Fruit fly (Drosophila melanogaster): ENCODE measurements around the gene ush.
"Not testable (repeated sequence)": the region's sequence is repeated elsewhere in the genome, so short reads cannot be mapped to it uniquely, and the experiment has no call there.

ush gene

DNA sequence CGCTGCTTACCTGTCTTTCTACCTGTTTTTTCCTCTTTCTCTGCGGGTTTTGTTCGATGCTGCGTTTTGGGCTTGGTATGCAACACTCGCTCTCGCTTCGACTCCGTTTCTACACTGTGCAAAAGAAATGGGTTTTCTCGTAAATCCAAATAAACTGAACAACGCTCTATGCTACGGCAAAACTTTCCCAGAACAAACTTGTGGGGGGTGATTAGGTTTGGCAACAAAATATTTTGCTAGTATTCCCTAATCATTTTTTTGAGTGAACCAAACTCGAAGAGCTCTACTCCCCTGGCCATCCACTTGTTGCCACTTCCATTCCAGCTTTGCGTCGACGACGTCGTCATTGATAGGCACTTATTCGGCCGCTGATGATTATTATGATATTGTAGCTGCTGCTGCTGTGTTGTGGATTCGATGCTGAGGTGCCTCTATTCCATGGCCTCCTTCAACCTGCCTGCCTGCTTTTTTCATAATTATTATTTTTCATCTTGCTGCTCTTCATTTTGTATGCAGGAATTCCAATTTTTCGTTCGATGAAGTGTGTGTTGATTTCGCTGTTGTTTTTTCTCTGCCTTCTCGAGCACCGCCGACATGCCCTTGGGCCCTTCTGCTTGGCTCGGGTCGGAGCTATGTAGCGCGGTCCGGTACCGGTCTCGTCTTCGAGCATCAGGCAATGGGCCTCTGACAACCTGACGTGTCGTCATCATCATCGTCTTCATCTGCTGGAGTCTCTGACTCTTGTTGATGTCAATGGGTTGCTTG, 33.9 kb upstream of the ush start:
- TF ChIP-seq noc (tag; optimal IDR thresholded peaks at IDR 0.05) = no peak

DNA sequence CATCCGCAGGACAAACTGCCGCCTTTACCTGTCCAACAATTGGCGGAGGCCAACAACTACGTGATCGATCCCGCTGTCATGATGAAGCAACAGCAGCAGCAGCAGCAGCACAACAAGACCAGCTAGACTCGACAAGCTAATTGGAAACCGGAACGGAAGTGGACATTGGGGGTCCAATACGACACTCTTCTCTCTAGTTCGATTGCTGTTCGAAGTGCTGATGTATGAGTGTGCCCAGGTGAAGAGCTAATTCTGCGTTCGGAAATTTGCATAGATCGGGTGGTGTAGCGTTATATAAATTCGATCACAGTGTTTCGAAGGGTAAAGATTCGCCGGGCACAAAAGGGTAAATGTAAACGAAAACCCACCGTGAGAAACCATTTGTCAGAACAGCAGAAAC, 28.9 kb upstream of the ush start:
- no peak for TF ChIP-seq noc (tag; optimal IDR thresholded peaks at IDR 0.05)

DNA sequence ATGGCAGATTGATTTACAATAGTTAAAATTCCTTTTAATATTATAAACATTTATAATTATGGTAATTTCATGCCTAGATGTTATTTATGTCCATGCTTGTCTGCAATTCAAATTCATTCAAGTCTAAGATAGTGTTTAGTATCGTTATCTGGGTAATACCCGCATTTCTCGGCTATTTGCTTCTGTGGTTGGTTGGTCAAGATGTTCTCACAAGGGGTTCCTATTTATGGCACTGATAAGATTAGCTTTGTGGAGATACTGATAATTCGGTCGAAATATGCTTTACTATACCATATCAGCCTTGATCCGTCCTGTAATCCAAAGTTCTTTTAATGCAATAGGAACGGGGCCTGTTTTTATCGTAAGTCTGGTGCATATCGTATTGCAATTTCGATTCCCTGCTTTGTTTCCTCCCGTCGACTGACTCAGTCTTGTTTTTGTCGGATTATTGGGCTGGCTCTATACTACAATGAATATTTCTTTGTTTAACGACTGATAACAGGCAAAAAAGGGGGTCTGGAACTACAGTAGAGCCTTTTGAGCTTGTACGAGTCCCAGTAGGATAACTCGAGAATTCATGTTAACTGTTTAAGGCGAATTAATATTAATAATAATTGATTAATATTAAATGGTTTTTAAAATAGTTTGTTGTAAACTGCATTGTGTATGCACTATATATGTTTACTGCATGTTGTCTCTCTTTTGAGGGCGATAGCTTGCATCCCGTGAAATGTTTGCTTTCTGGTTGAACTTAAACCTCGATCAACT, 24.1 kb upstream of the ush start:
- TF ChIP-seq noc (tag; optimal IDR thresholded peaks at IDR 0.05) = no peak

DNA sequence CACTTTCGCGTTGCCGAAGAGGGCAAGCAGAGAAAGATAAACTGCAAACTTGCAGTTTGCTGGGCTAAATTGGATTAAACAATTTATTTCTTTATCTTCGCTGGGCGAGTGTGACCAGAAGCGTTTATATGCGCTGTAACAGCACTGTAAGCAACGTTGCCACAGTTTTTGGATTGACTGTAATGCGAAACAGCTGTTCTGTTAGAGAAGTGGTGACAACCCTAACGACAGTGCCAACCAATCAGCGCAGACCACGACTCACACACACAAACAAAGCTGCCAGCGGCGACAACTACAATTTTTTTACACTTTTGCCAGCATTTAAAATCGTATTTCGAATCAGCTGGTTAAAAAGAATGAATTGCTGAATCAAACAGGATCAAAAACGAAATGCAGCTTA, 23.1 kb upstream of the ush start, which contains the start of the genes crq and shv:
crq (minus strand) TSS at position 153 of the 400 bp plus-strand sequence.
shv (plus strand) TSS at position 237 of the 400 bp plus-strand sequence.
- no peak for TF ChIP-seq noc (tag; optimal IDR thresholded peaks at IDR 0.05)

DNA sequence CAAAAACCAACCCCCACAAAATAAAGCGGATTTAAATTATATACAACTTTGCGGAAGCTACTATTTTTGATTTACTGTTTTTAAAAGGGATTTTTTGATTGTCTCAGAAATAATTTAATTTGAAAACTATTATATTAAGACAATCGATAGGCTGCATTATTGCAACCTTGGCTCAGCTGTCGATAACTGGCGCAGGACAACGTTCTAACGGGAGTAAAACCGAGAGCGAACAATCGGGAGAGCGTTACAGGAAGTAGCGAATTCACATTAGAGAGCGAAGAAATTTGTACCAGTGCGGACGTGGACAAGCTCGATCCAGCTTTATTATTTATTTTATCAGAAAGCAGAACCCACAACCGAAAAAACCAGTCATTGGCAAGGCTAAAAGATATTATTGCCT, 20.7 kb upstream of the ush start, which contains the start of gene CG4133:
CG4133 (plus strand) TSS at position 258 of the 400 bp plus-strand sequence.
- not testable (repeated sequence) for TF ChIP-seq noc (tag; optimal IDR thresholded peaks at IDR 0.05)

DNA sequence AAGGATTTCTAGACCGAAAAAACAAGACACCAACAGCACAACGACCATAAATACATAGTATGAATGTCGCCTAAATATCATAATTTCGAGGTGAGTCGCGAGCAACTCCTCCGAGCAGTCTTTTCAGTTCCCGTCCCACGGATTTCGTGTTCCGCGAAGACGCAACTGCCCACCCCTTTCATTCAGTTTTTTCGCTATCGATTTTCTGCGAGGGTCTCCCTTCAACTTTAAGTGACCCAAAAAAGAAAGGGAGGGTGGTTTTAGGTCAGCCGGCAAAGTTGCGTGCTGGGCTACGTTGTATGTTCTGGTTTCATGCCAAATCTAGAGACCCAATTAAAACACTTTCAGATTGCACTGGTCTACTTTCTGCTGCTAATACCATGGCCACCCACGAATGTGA, 20.3 kb upstream of the ush start:
- no peak for TF ChIP-seq noc (tag; optimal IDR thresholded peaks at IDR 0.05)

DNA sequence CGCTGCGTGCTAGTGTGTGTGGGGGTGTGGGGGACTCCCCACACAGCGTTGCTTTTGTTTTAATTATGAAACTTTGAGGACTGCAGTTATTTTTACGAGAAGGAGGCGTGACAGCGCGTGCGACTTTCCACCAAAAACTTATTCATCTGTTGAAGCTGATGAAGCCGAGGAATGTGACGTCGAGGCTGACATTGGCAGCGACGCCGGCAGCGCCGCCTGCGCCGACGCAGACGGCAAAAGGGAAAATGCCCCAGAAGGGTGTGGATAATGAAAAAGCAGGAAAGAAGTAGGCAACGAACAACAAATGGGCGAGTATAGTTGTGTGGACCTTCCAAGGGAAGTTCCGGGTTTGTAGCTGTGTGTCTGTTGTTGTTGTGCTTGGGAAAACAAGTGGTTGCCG, 8.3 kb upstream of the ush start:
- no peak for TF ChIP-seq noc (tag; optimal IDR thresholded peaks at IDR 0.05)

DNA sequence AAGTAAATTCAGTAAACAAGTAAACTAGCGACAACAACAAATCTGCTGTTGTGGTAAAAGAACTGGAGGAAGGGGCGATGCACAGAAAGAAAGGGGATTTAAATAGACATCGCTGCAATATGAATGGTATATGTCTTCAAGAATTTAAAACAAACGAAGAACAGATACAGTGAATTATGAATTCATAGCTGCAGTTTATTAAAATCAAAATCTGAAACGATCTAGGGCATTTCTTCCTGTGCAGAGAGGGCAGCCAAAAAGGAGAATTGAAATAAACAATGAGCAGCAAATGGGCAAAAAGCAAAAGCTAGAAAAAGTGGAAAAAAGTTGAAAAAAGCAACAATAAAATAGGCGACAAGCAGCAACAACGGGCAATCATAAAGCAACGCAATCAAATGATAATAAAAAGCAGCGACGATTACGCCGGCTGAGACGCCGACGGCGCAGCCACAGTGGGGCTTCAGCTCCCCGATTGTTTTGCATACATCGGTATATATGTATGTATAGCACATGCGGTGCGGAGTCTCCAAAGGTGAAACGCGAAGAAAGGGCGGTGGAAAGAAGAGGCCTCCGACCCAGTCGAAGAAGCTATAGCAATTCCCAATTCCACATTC, 7.2 kb upstream of the ush start:
- TF ChIP-seq noc (tag; optimal IDR thresholded peaks at IDR 0.05) = peak; percentile 82

DNA sequence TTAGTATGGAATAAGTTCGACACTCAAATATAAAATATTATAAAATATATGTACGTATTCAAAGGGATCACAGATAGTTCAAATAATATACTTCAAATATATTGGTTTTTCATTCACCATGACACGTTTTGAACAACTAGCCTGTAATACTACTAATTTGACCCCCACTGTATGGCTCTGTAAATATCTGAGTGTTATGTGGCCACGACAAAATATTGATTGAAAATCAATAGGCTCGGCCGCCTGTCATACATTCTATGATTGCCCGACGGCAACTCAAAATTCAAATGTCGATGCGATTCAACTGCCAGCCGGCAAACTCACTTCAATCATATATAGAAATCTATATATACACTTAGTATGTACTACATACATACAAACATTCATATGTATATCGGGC, 6.1 kb upstream of the ush start:
- no peak for TF ChIP-seq noc (tag; optimal IDR thresholded peaks at IDR 0.05)

DNA sequence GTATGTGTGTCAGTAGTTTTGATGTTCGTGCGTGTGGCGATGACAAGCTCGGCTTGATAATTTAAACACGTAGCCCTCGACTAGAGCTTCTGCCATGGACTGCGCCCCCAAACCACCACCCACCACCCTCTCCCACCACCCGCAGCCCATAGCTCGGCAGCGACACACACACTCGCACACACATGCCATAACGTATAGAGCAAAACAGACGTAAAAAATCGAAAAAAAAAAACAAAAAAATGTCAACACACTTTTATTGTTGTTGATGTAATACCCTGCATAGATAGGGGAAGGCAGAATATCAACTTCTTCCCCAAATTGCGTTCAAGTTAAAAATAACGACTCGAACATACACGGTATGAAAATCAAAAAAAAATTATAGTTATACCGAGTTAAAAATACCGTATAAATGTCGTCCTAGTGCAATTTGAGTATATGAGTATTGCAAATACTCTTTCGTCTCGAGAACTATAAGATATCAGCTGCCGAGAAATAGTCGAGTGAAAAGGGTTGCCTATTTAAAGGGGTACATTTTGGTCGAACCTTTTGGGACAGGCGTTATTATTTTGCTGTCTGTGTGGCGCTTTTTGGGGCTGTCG, 5.6 kb upstream of the ush start:
- TF ChIP-seq noc (tag; optimal IDR thresholded peaks at IDR 0.05) = peak; percentile 89

DNA sequence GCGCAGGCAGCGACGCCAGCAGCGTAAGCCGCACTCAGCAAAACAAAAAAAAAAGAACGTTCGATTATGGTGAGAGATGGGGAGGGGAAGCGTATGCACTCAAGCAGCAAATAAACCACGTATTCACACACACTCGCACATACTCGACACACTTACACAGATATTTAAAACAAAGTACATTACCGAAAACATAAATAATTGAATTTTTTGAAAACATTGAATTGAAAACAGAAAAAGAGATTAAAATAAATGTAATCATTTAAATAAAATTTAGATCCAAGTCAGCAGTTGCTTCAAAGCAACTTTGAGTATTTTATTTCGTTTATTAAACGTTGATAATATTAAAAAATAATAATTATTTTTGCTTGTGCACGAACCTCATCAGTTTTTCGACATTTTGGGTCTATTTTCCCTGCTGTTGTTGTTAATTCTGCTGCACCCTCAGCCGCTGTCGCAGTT, 5.0 kb upstream of the ush start:
- TF ChIP-seq noc (tag; optimal IDR thresholded peaks at IDR 0.05) = peak; percentile 72

DNA sequence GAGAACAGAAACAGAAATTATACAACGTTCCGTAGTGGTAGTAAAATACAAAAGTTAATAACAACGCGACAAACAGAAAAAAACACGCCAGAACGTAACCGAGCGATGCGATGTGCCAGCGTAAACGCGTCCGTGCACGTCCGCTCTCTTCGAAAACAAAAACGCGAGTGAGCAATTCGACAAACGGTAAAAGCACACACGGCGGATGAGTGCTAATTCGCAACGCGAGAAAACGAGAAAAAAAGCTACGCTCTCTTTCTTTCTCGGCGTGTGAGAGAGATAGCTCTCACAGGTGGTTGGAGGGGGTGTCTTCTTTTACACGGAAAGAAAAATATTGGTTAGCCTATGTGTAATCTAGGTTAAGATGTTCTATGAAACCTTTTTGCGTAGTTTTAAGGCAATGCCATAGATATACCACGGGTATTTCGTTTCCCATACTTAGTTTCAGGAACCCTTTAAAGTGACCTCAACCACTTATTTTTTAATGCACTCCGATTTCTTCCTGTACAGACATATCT, 3.9 kb upstream of the ush start, which contains the start of gene CG4297:
CG4297 (minus strand) TSS at position 128 of the 518 bp plus-strand sequence.
- peak; percentile 70 for TF ChIP-seq noc (tag; optimal IDR thresholded peaks at IDR 0.05)

DNA sequence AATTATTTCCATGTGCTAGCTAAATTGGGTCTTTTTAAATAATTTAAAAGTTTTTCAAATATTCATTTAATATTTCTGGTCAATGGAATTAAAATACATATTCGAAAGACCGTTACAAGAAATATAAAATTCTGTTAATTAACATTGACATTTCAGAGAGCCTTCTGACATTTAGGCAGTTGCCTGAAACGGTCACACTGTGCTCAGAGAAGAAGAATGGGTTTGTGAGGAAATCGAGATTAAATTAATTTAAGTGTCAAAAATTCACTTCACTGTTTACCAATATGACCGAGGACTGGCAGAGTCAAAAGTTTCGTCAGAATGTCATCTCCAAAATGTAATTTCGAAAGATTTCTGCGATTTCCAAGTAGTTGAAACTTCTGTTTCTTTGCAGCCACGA, 3.2 kb upstream of the ush start, which contains the start of gene MED15:
MED15 (plus strand) TSS at position 185 of the 400 bp plus-strand sequence.
- TF ChIP-seq noc (tag; optimal IDR thresholded peaks at IDR 0.05) = no peak

DNA sequence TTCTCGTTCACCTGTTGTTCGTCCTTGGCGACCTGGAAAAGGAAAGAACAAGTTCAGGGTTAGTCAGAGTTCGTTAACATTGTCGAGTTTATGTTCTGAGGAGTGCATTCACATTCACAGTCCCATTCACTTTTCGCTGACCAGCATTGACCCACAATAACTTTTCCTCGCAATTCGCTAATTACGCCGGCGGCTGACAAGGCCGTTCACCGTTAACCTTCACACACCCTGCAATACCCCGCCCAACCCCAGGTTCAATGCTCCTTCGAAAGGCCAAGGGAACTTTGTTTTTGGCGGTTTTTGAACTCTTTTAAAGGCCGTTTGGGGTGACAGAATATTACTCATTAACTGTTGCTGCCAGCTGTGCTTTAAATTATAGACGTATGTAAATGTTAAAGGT, 2.2 kb downstream of the ush start:
- no peak for TF ChIP-seq noc (tag; optimal IDR thresholded peaks at IDR 0.05)

DNA sequence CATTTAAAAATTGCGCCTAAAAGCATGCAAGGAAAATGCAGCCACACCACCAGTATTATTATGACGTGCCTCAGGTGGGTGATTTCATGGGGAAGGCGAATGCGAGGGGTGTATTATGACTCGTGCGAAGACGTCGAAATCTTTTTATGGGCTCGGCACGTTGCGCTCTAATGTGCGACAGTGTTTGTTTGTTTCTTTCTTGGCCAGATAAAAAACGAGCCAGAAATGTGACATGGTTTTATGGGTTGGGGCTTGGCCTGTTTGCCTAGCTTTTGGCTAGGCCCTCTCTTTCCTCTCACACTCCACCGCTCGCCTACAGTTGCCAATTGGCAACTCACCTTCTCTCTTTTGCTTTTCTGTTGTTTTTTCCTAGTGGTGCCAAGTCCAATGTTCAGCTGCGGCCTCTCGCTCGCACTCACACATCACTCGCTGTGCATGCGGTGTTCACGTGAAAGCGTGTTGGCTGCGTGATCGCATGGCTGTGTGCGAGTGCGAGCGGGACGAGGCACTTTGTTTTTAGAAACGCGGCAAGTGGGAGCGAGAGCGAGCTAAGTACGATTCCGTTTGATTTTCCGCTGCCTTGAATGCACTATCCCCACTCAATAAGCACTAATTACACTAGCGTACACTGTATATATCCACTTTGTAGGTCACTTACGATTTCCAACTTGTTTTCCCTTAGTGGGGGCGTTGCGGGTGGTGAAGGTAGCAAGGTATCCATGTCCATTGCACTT, 2.9 kb downstream of the ush start:
- TF ChIP-seq noc (tag; optimal IDR thresholded peaks at IDR 0.05) = peak; percentile 74
